Fruit fly (Drosophila melanogaster) whole organism, pupa: Measurements from ENCODE around the gene CG17242.

ENCODE experiments used
- CG15710 ChIP-seq: fragments of 200-800 bp; sonication (Bioruptor generic); optimal IDR thresholded peaks from 2 replicates; lab custom pipeline; 2018; ENCODE audit warnings: missing biosample characterization, mild to moderate bottlenecking, missing genetic modification characterization, moderate library complexity
- CG32121 ChIP-seq: fragments of 200-800 bp; sonication (Bioruptor generic); IDR thresholded peaks from 2 replicates; pipeline ENCODE4 v1.3.6; 2022; ENCODE audit warnings: missing biosample characterization, missing genetic modification characterization
- CG8159 ChIP-seq: fragments of 200-800 bp; sonication (Bioruptor generic); optimal IDR thresholded peaks from 3 replicates; lab custom pipeline; 2018; ENCODE audit warnings: missing biosample characterization, mild to moderate bottlenecking, missing genetic modification characterization, moderate library complexity
- CG9948 ChIP-seq: fragments of 200-800 bp; sonication (Bioruptor generic); optimal IDR thresholded peaks from 2 replicates; lab custom pipeline; 2018; ENCODE audit warnings: missing biosample characterization, mild to moderate bottlenecking, missing genetic modification characterization, moderate library complexity
- D1 ChIP-seq: fragments of 200-800 bp; sonication (Bioruptor generic); optimal IDR thresholded peaks from 2 replicates; lab custom pipeline; 2018; ENCODE audit warnings: missing biosample characterization, mild to moderate bottlenecking, missing genetic modification characterization, moderate library complexity
- EcR ChIP-seq: fragments of 200-800 bp; sonication (Bioruptor generic); optimal IDR thresholded peaks from 3 replicates; lab custom pipeline; 2019; ENCODE audit warnings: missing biosample characterization, missing genetic modification characterization, mild to moderate bottlenecking, moderate library complexity, missing genetic modification reagents
- Ets98B ChIP-seq: fragments of 200-800 bp; sonication (Bioruptor generic); IDR thresholded peaks from 2 replicates; pipeline ENCODE4 v1.3.6; 2022; ENCODE audit warnings: missing biosample characterization, missing genetic modification characterization
- Pif1A ChIP-seq: fragments of 200-800 bp; sonication (Bioruptor generic); optimal IDR thresholded peaks from 3 replicates; lab custom pipeline; 2016; ENCODE audit warnings: missing biosample characterization, missing genetic modification characterization
- Snoo ChIP-seq: fragments of 200-800 bp; sonication (Bioruptor generic); optimal IDR thresholded peaks from 3 replicates; lab custom pipeline; 2017; ENCODE audit warnings: missing biosample characterization, mild to moderate bottlenecking, missing genetic modification characterization, inconsistent platforms
- fd96Ca ChIP-seq: fragments of 200-800 bp; sonication (Bioruptor generic); IDR thresholded peaks from 3 replicates; pipeline ENCODE4 v1.3.6; 2022; ENCODE audit warnings: missing biosample characterization, missing genetic modification characterization
- rn ChIP-seq: fragments of 200-800 bp; sonication (Bioruptor generic); IDR thresholded peaks from 2 replicates; pipeline ENCODE4 v1.3.6; 2022; ENCODE audit warnings: missing biosample characterization, missing genetic modification characterization

dm6 chr2L:2307648-2308047 lies 38.7 kb upstream of the CG17242 start, which contains the start of gene CG16995:
- no peak for TF ChIP-seq fd96Ca (GFP tag; lab: Robert Waterston, UW)
- TF ChIP-seq CG8159 (tag; lab: Kevin White, UChicago): no peak
- no peak for TF ChIP-seq EcR (GFP tag; lab: Kevin White, UChicago)
- no peak for TF ChIP-seq rn (GFP tag; lab: Robert Waterston, UW)
- TF ChIP-seq Pif1A (GFP tag; lab: Kevin White, UChicago): no peak
- TF ChIP-seq Ets98B (GFP tag; lab: Robert Waterston, UW): no peak
- no peak for TF ChIP-seq CG32121 (GFP tag; lab: Robert Waterston, UW)
- TF ChIP-seq CG9948: no peak
- no peak for TF ChIP-seq D1 (tag; lab: Kevin White, UChicago)
- no peak for TF ChIP-seq CG15710 (tag; lab: Kevin White, UChicago)
- no peak for TF ChIP-seq Snoo (tag; lab: Kevin White, UChicago)
